Fruit fly (Drosophila melanogaster): Measurements from ENCODE around the gene gny.

dm6 chr2L:10425599-10425998 lies 45.7 kb downstream of the gny start:
- TF ChIP-seq dmrt93B (GFP tag; optimal IDR thresholded peaks at IDR 0.05), result no peak
- TF ChIP-seq Mio (GFP tag; optimal IDR thresholded peaks at IDR 0.05), result no peak
- no peak for TF ChIP-seq br (GFP tag; optimal IDR thresholded peaks at IDR 0.05)
- no peak for TF ChIP-seq Dfd (GFP tag; optimal IDR thresholded peaks at IDR 0.05)
- TF ChIP-seq OdsH (GFP tag; optimal IDR thresholded peaks at IDR 0.05), result no peak
- no peak for TF ChIP-seq Hr78 (GFP tag; optimal IDR thresholded peaks at IDR 0.05)
- TF ChIP-seq Sp1 (GFP tag; optimal IDR thresholded peaks at IDR 0.05), result no peak
- TF ChIP-seq dsf (GFP tag; optimal IDR thresholded peaks at IDR 0.05; ENCODE audit: borderline replicate concordance), result no peak
- TF ChIP-seq Hnf4 (GFP tag; optimal IDR thresholded peaks at IDR 0.05), result no peak
- TF ChIP-seq h (GFP tag; optimal IDR thresholded peaks at IDR 0.05), result no peak
- no peak for TF ChIP-seq HLH106 (tag; optimal IDR thresholded peaks at IDR 0.05)
- TF ChIP-seq Dif (GFP tag; optimal IDR thresholded peaks at IDR 0.05; ENCODE audit: partially characterized antibody), result no peak
- no peak for TF ChIP-seq woc (GFP tag; optimal IDR thresholded peaks at IDR 0.05)
- TF ChIP-seq Abd-B (GFP tag; optimal IDR thresholded peaks at IDR 0.05), result no peak

Measured in whole organism, wandering third instar larva.